Fruit fly (Drosophila melanogaster) whole organism, embryonic: ENCODE measurements around the gene jagn.
A peak's percentile ranks its signal among the peaks of the same experiment; 100 is the strongest.

Experiments
- Atf-2 ChIP-seq: fragments of 200-800 bp; sonication (Bioruptor generic); optimal IDR thresholded peaks from 2 replicates; lab custom pipeline; 2016; ENCODE audit warnings: missing biosample characterization, missing genetic modification characterization
- Atf3 ChIP-seq: fragments of 200-800 bp; sonication (Bioruptor generic); optimal IDR thresholded peaks from 3 replicates; lab custom pipeline; 2016; ENCODE audit warnings: missing biosample characterization, missing genetic modification characterization
- Atf6 ChIP-seq: fragments of 200-800 bp; sonication (Bioruptor generic); IDR thresholded peaks from 2 replicates; pipeline ENCODE4 v1.3.6; 2022; ENCODE audit warnings: missing biosample characterization, missing genetic modification characterization
- Awh ChIP-seq: fragments of 200-800 bp; sonication (Bioruptor generic); IDR thresholded peaks from 2 replicates; pipeline ENCODE4, ENCODE4 v1.3.6; 2022; ENCODE audit warnings: missing biosample characterization, missing genetic modification characterization
- Blimp-1 ChIP-seq: fragments of 200-800 bp; sonication (Bioruptor generic); optimal IDR thresholded peaks from 3 replicates; lab custom pipeline; 2018; ENCODE audit warnings: missing biosample characterization, missing genetic modification characterization, mild to moderate bottlenecking, moderate library complexity, missing genetic modification reagents
- CG12236 ChIP-seq: fragments of 200-800 bp; sonication (Bioruptor generic); optimal IDR thresholded peaks from 2 replicates; lab custom pipeline; 2016; ENCODE audit warnings: missing biosample characterization, missing genetic modification characterization
- CG12744 ChIP-seq: fragments of 200-800 bp; sonication (Bioruptor generic); optimal IDR thresholded peaks from 2 replicates; lab custom pipeline; 2016; ENCODE audit warnings: missing biosample characterization, missing genetic modification characterization
- CG14050 ChIP-seq: fragments of 200-800 bp; sonication (Bioruptor generic); IDR thresholded peaks from 3 replicates; pipeline ENCODE4 v1.3.6; 2022; ENCODE audit warnings: missing biosample characterization, missing genetic modification characterization
- CG15696 ChIP-seq: fragments of 200-800 bp; sonication (Bioruptor generic); optimal IDR thresholded peaks from 2 replicates; lab custom pipeline; 2019; ENCODE audit warnings: missing biosample characterization, mild to moderate bottlenecking, missing genetic modification characterization, moderate library complexity
- CG17186 ChIP-seq: fragments of 200-800 bp; sonication (Bioruptor generic); optimal IDR thresholded peaks from 3 replicates; lab custom pipeline; 2017; ENCODE audit warnings: missing biosample characterization, missing genetic modification reagents, missing genetic modification characterization
- CG17912 ChIP-seq: fragments of 200-800 bp; sonication (Bioruptor generic); optimal IDR thresholded peaks from 2 replicates; lab custom pipeline; 2018; ENCODE audit warnings: missing biosample characterization, mild to moderate bottlenecking, missing genetic modification characterization
- CG18262 ChIP-seq: fragments of 200-800 bp; optimal IDR thresholded peaks from 3 replicates; lab custom pipeline; 2019; ENCODE audit warnings: missing biosample characterization, mild to moderate bottlenecking, missing genetic modification characterization, moderate library complexity
- CG18599 ChIP-seq: fragments of 200-800 bp; sonication (Bioruptor generic); optimal IDR thresholded peaks from 3 replicates; lab custom pipeline; 2017; ENCODE audit warnings: missing biosample characterization, missing genetic modification characterization, mild to moderate bottlenecking, moderate library complexity, missing genetic modification reagents
- CG31224 ChIP-seq: fragments of 200-800 bp; sonication (Bioruptor generic); IDR thresholded peaks from 2 replicates; pipeline ENCODE4 v1.3.6; 2022; ENCODE audit warnings: missing biosample characterization, missing genetic modification characterization
- CG31388 ChIP-seq: fragments of 200-800 bp; sonication (Bioruptor generic); optimal IDR thresholded peaks from 2 replicates; lab custom pipeline; 2016; ENCODE audit warnings: missing biosample characterization, missing genetic modification characterization
- CG32772 ChIP-seq: fragments of 200-800 bp; sonication (Bioruptor generic); IDR thresholded peaks from 2 replicates; pipeline ENCODE4 v1.3.6; 2022; ENCODE audit warnings: missing biosample characterization, missing genetic modification characterization
- CG4820 ChIP-seq: fragments of 200-800 bp; sonication (Bioruptor generic); optimal IDR thresholded peaks from 3 replicates; lab custom pipeline; 2016; ENCODE audit warnings: missing biosample characterization, missing genetic modification characterization
- CG6254 ChIP-seq: fragments of 200-800 bp; sonication (Bioruptor generic); optimal IDR thresholded peaks from 3 replicates; lab custom pipeline; 2017; ENCODE audit warnings: mild to moderate bottlenecking, missing biosample characterization, missing genetic modification reagents, missing genetic modification characterization
- CG6791 ChIP-seq: fragments of 200-800 bp; sonication (Bioruptor generic); IDR thresholded peaks from 3 replicates; pipeline ENCODE4 v1.3.6; 2022; ENCODE audit warnings: missing biosample characterization, missing genetic modification characterization; ENCODE audit not compliant: partially characterized antibody
- CG7745 ChIP-seq: fragments of 200-800 bp; sonication (Bioruptor generic); optimal IDR thresholded peaks from 2 replicates; lab custom pipeline; 2018; ENCODE audit warnings: missing biosample characterization, mild to moderate bottlenecking, missing genetic modification characterization, moderate library complexity
- CG7928 ChIP-seq: fragments of 200-800 bp; sonication (Bioruptor generic); optimal IDR thresholded peaks from 2 replicates; lab custom pipeline; 2017; ENCODE audit warnings: missing biosample characterization, mild to moderate bottlenecking, missing genetic modification characterization
- Dip2 ChIP-seq: fragments of 200-800 bp; sonication (Bioruptor generic); IDR thresholded peaks from 2 replicates; pipeline ENCODE4 v1.3.6; 2022; ENCODE audit warnings: missing biosample characterization, missing genetic modification characterization
- Dll ChIP-seq: fragments of 200-800 bp; sonication (Bioruptor generic); IDR thresholded peaks from 4 replicates; pipeline ENCODE4 v1.3.6; 2022; ENCODE audit warnings: missing biosample characterization, missing genetic modification characterization; ENCODE audit not compliant: partially characterized antibody
- Fer3 ChIP-seq: fragments of 200-800 bp; sonication (Bioruptor generic); optimal IDR thresholded peaks from 2 replicates; lab custom pipeline; 2018; ENCODE audit warnings: missing biosample characterization, mild to moderate bottlenecking, missing genetic modification characterization, moderate library complexity
- Hsf ChIP-seq: fragments of 200-800 bp; sonication (Bioruptor generic); optimal IDR thresholded peaks from 3 replicates; lab custom pipeline; 2016; ENCODE audit warnings: missing biosample characterization, missing genetic modification characterization
- MESR4 ChIP-seq: fragments of 200-800 bp; sonication (Bioruptor generic); optimal IDR thresholded peaks from 2 replicates; lab custom pipeline; 2018; ENCODE audit warnings: missing biosample characterization, mild to moderate bottlenecking, missing genetic modification characterization, moderate library complexity
- Neu2 ChIP-seq: fragments of 200-800 bp; sonication (Bioruptor generic); optimal IDR thresholded peaks from 3 replicates; lab custom pipeline; 2016; ENCODE audit warnings: missing biosample characterization, missing genetic modification characterization, borderline replicate concordance
- Sox102F ChIP-seq: fragments of 200-800 bp; sonication (Bioruptor generic); optimal IDR thresholded peaks from 2 replicates; lab custom pipeline; 2018; ENCODE audit warnings: missing biosample characterization, mild to moderate bottlenecking, missing genetic modification characterization, moderate library complexity
- abd-A ChIP-seq: fragments of 200-800 bp; sonication (Bioruptor generic); optimal IDR thresholded peaks from 3 replicates; lab custom pipeline; 2019; ENCODE audit warnings: missing biosample characterization, mild to moderate bottlenecking, missing genetic modification characterization, moderate library complexity
- ara ChIP-seq: fragments of 200-800 bp; sonication (Bioruptor generic); IDR thresholded peaks from 2 replicates; pipeline ENCODE4 v1.3.6; 2022; ENCODE audit warnings: missing biosample characterization, missing genetic modification characterization
- bab2 ChIP-seq: fragments of 200-800 bp; sonication (Bioruptor generic); optimal IDR thresholded peaks from 2 replicates; lab custom pipeline; 2016; ENCODE audit warnings: missing biosample characterization, missing genetic modification characterization
- bcd ChIP-seq: fragments of 200-800 bp; sonication (Bioruptor generic); optimal IDR thresholded peaks from 2 replicates; lab custom pipeline; 2017; ENCODE audit warnings: missing biosample characterization, mild to moderate bottlenecking, missing genetic modification characterization
- bigmax ChIP-seq: fragments of 200-800 bp; sonication (Bioruptor generic); optimal IDR thresholded peaks from 2 replicates; lab custom pipeline; 2018; ENCODE audit warnings: missing biosample characterization, mild to moderate bottlenecking, missing genetic modification characterization
- br ChIP-seq: fragments of >200 bp; optimal IDR thresholded peaks from 2 replicates; lab custom pipeline; 2017
- crp ChIP-seq, 2 experiments: fragments of 200-800 bp; sonication (Bioruptor generic); optimal IDR thresholded peaks; 2 replicates in 1 of 2; 3 replicates in 1 of 2; lab custom pipeline; 2017; ENCODE audit warnings: missing biosample characterization in 2 of 2, missing genetic modification characterization in 2 of 2, mild to moderate bottlenecking in 1 of 2, moderate library complexity in 1 of 2
- dati ChIP-seq: fragments of 200-800 bp; sonication (Bioruptor generic); IDR thresholded peaks from 2 replicates; pipeline ENCODE4 v1.3.6; 2022; ENCODE audit warnings: missing biosample characterization, missing genetic modification characterization
- dimm ChIP-seq: fragments of 200-800 bp; sonication (Bioruptor generic); IDR thresholded peaks from 2 replicates; pipeline ENCODE4 v1.3.6; 2022; ENCODE audit warnings: missing biosample characterization, missing genetic modification characterization
- fd102C ChIP-seq: fragments of 200-800 bp; sonication (Bioruptor generic); optimal IDR thresholded peaks from 2 replicates; lab custom pipeline; 2018; ENCODE audit warnings: missing biosample characterization, mild to moderate bottlenecking, missing genetic modification characterization, moderate library complexity
- hb ChIP-seq: fragments of 200-800 bp; sonication (Bioruptor generic); IDR thresholded peaks from 3 replicates; pipeline ENCODE4 v1.3.6; 2022; ENCODE audit warnings: missing biosample characterization, missing genetic modification characterization; ENCODE audit not compliant: partially characterized antibody
- hkb ChIP-seq, 2 experiments: fragments of 200-800 bp in 1 of 2; fragments of >200 bp in 1 of 2; sonication (Bioruptor generic) in 1 of 2; IDR thresholded peaks in 1 of 2; optimal IDR thresholded peaks in 1 of 2; 2 replicates each; pipeline versions ENCODE4 v1.3.6 to Lab custom; 2017 to 2022; ENCODE audit warnings: missing biosample characterization in 1 of 2, missing genetic modification characterization in 1 of 2
- hth ChIP-seq: fragments of >200 bp; optimal IDR thresholded peaks from 2 replicates; lab custom pipeline; 2017; ENCODE audit warnings: inconsistent platforms
- jing ChIP-seq: fragments of 200-800 bp; sonication (Bioruptor generic); optimal IDR thresholded peaks from 2 replicates; lab custom pipeline; 2018; ENCODE audit warnings: missing biosample characterization, mild to moderate bottlenecking, missing genetic modification characterization
- lilli ChIP-seq: fragments of 200-800 bp; sonication (Bioruptor generic); optimal IDR thresholded peaks from 3 replicates; lab custom pipeline; 2016; ENCODE audit warnings: missing biosample characterization, missing genetic modification characterization
- mirr ChIP-seq: fragments of 200-800 bp; sonication (Bioruptor generic); optimal IDR thresholded peaks from 3 replicates; lab custom pipeline; 2018; ENCODE audit warnings: missing biosample characterization, mild to moderate bottlenecking, missing genetic modification characterization
- odd ChIP-seq: fragments of 200-800 bp; sonication (Bioruptor generic); optimal IDR thresholded peaks from 2 replicates; lab custom pipeline; 2017; ENCODE audit warnings: missing biosample characterization, mild to moderate bottlenecking, missing genetic modification characterization
- sim ChIP-seq: fragments of 200-800 bp; sonication (Bioruptor generic); IDR thresholded peaks from 2 replicates; pipeline ENCODE4 v1.3.6; 2022; ENCODE audit warnings: missing biosample characterization, missing genetic modification characterization
- so ChIP-seq: fragments of 200-800 bp; sonication (Bioruptor generic); IDR thresholded peaks from 3 replicates; pipeline ENCODE4 v1.3.6; 2022; ENCODE audit warnings: missing biosample characterization, missing genetic modification characterization
- usp ChIP-seq: fragments of >200 bp; optimal IDR thresholded peaks from 2 replicates; lab custom pipeline; 2017; ENCODE audit warnings: missing biosample characterization, missing genetic modification characterization
- zen ChIP-seq: fragments of 200-800 bp; sonication (Bioruptor generic); optimal IDR thresholded peaks from 3 replicates; lab custom pipeline; 2018; ENCODE audit warnings: missing biosample characterization, mild to moderate bottlenecking, missing genetic modification characterization, moderate library complexity

The jagn gene

dm6 chr3R:5736305-5736869, 42.7 kb upstream of the jagn start, which contains the start of the genes CG2100 and CG1236 (continued):
- TF ChIP-seq hkb (optimal IDR thresholded peaks at IDR 0.05; lab: Kevin White, UChicago) (no peak), hkb (GFP tag; IDR thresholded peaks at IDR 0.05; lab: Robert Waterston, UW) (no peak; the same call in 1 of the 2 replicates), CG18262 (tag; lab: Kevin White, UChicago) (peak; percentile 94), CG7928 (peak; percentile 32), CG14050 (GFP tag; lab: Robert Waterston, UW) (peak; percentile 41; the same call in 2 of the 3 replicates), Atf6 (GFP tag; lab: Robert Waterston, UW) (peak; percentile 29; the same call in 1 of the 2 replicates), zen (tag; lab: Kevin White, UChicago) (peak; percentile 85), CG12236 (no peak), bab2 (peak; percentile 26), Atf3 (GFP tag; lab: Kevin White, UChicago) (no peak), fd102C (no peak), crp (GFP tag; optimal IDR thresholded peaks at IDR 0.05; lab: Kevin White, UChicago) (peak in 1 of 2 experiments; percentile 35), Atf-2 (GFP tag; lab: Kevin White, UChicago) (peak; percentile 31), Hsf (peak; percentile 60), Blimp-1 (GFP tag; lab: Kevin White, UChicago) (peak; percentile 83), so (GFP tag; lab: Robert Waterston, UW) (peak; percentile 73), CG32772 (GFP tag; lab: Robert Waterston, UW) (peak; percentile 46; the same call in 1 of the 2 replicates), ara (peak; percentile 50; the same call in 1 of the 2 replicates), CG6254 (peak; percentile 77), Sox102F (GFP tag; lab: Kevin White, UChicago) (peak; percentile 90), bigmax (GFP tag; lab: Kevin White, UChicago) (no peak), Dip2 (GFP tag; lab: Robert Waterston, UW) (no peak), br (lab: Kevin White, UChicago) (no peak), dimm (GFP tag; lab: Robert Waterston, UW) (peak; percentile 43; the same call in 1 of the 2 replicates), Fer3 (tag; lab: Kevin White, UChicago) (peak; percentile 76), CG17186 (GFP tag; lab: Kevin White, UChicago) (peak; percentile 2), CG6791 (GFP tag; lab: Robert Waterston, UW) (no peak), CG12744 (GFP tag; lab: Kevin White, UChicago) (peak; percentile 20), MESR4 (GFP tag; lab: Kevin White, UChicago) (peak; percentile 59), usp (GFP tag; lab: Kevin White, UChicago) (no peak), sim (GFP tag; lab: Robert Waterston, UW) (0 out of 2 replicates have a peak, but pooled peaks have one; percentile 15), mirr (GFP tag; lab: Kevin White, UChicago) (no peak), Neu2 (no peak), CG31388 (GFP tag; lab: Kevin White, UChicago) (peak; percentile 31), CG7745 (tag; lab: Kevin White, UChicago) (no peak), jing (GFP tag; lab: Kevin White, UChicago) (peak; percentile 52), CG18599 (GFP tag; lab: Kevin White, UChicago) (peak; percentile 83), lilli (GFP tag; lab: Kevin White, UChicago) (peak; percentile 79), CG17912 (GFP tag; lab: Kevin White, UChicago) (no peak), abd-A (tag; lab: Kevin White, UChicago) (no peak), CG15696 (tag; lab: Kevin White, UChicago) (peak; percentile 84), hb (GFP tag; lab: Robert Waterston, UW) (no peak), dati (GFP tag; lab: Robert Waterston, UW) (no peak), CG31224 (peak; percentile 72; the same call in 1 of the 2 replicates), hth (no peak), Dll (GFP tag; lab: Robert Waterston, UW) (no peak), odd (GFP tag; lab: Kevin White, UChicago) (peak; percentile 88), bcd (GFP tag; lab: Kevin White, UChicago) (peak; percentile 91), CG4820 (peak; percentile 79), Awh (GFP tag; lab: Robert Waterston, UW) (peak; percentile 65)
